Worm (Caenorhabditis elegans) whole organism, midembryonic: ENCODE results near the gene ZK632.14.

Experiments used
- flt-1 ChIP-seq: fragments of 200-800 bp; sonication (Bioruptor generic); IDR thresholded peaks from 2 replicates; pipeline ENCODE4 v1.3.6; 2022; ENCODE audit warnings: missing genetic modification characterization, missing compliant biosample characterization
- klf-2 ChIP-seq: fragments of 200-800 bp; sonication (Bioruptor generic); conservative IDR thresholded peaks from 2 replicates; pipeline ENCODE4 v1.3.6; 2022; ENCODE audit warnings: missing genetic modification reagents, missing genetic modification characterization, missing compliant biosample characterization
- ref-1 ChIP-seq: fragments of 200-800 bp; sonication (Bioruptor generic); conservative IDR thresholded peaks from 2 replicates; pipeline ENCODE4 v1.3.6; 2022; ENCODE audit warnings: missing genetic modification reagents, missing genetic modification characterization, missing compliant biosample characterization
- tab-1 ChIP-seq: fragments of 200-800 bp; sonication (Bioruptor generic); IDR thresholded peaks from 2 replicates; pipeline ENCODE4 v1.3.6; 2022; ENCODE audit warnings: missing genetic modification characterization, missing compliant biosample characterization
- ztf-23 ChIP-seq: fragments of 200-800 bp; sonication (Bioruptor generic); IDR thresholded peaks from 2 replicates; pipeline ENCODE4 v1.3.6; 2022; ENCODE audit warnings: missing genetic modification reagents, missing genetic modification characterization, missing compliant biosample characterization

DNA sequence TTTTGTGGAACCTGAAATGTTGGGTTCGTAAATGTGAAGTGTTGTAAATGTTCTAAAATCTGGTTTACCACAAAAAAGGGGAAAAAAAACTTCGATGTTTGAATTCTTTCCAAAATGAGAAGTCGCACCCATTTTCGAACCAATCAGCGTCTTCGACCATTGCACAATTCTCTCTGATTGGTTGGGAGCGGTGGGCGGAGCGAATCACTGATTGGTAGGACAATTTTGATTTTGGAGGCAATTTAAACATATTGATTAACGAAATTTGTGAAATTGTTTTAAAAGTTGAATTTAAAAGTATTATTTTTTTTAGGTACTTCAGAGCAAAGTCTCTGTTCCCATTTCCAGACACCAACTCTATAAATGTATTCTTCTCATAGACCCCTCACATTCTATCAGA, 24.2 kb upstream of the ZK632.14 start:
- TF ChIP-seq klf-2, result no peak
- no peak for TF ChIP-seq ref-1
- TF ChIP-seq tab-1, result no peak
- TF ChIP-seq ztf-23, result no peak
- TF ChIP-seq flt-1 (GFP tag; lab: Robert Waterston, UW), result no peak
